Fruit fly (Drosophila melanogaster): ENCODE measurements around the gene CG5070.

dm6 chrX:17167304-17167703 lies 35.6 kb upstream of the CG5070 start:
- TF ChIP-seq CG8478 (optimal IDR thresholded peaks at IDR 0.05) = no peak
- TF ChIP-seq CTCF (optimal IDR thresholded peaks at IDR 0.05) = no peak

All from S2 (cell line).